Worm (Caenorhabditis elegans) whole organism, late embryonic: ENCODE results near the gene K09C6.9.

Experiments
- ceh-2 ChIP-seq: sonication (generic microtip); optimal IDR thresholded peaks from 2 replicates; lab custom pipeline; 2016; ENCODE audit warnings: missing genotype, missing genetic modification characterization, missing compliant biosample characterization
- ceh-24 ChIP-seq: sonication (generic microtip); optimal IDR thresholded peaks from 2 replicates; lab custom pipeline; 2016; ENCODE audit warnings: mild to moderate bottlenecking, missing genetic modification characterization, missing compliant biosample characterization
- ceh-31 ChIP-seq: sonication (generic microtip); optimal IDR thresholded peaks from 2 replicates; lab custom pipeline; 2016; ENCODE audit warnings: missing genetic modification characterization, missing compliant biosample characterization
- ets-4 ChIP-seq: sonication (generic microtip); optimal IDR thresholded peaks from 2 replicates; lab custom pipeline; 2016; ENCODE audit warnings: missing genetic modification characterization, missing compliant biosample characterization
- npax-4 ChIP-seq: sonication (generic microtip); optimal IDR thresholded peaks from 2 replicates; lab custom pipeline; 2016; ENCODE audit warnings: missing genetic modification characterization, missing compliant biosample characterization
- pha-2 ChIP-seq: sonication (generic microtip); optimal IDR thresholded peaks from 2 replicates; lab custom pipeline; 2017; ENCODE audit warnings: mild to moderate bottlenecking, missing genetic modification characterization, missing compliant biosample characterization
- syd-9 ChIP-seq: sonication (generic microtip); optimal IDR thresholded peaks from 2 replicates; lab custom pipeline; 2016; ENCODE audit warnings: mild to moderate bottlenecking, missing genetic modification characterization, moderate library complexity, missing compliant biosample characterization
- unc-55 ChIP-seq: sonication (generic microtip); optimal IDR thresholded peaks from 2 replicates; lab custom pipeline; 2017; ENCODE audit warnings: missing biosample characterization, missing genetic modification reagents, missing genetic modification characterization
- ztf-16 ChIP-seq: sonication (generic microtip); optimal IDR thresholded peaks from 2 replicates; lab custom pipeline; 2017; ENCODE audit warnings: missing genetic modification characterization, missing compliant biosample characterization

K09C6.9 gene

ce11 chrV:804485-804884 is 50.4 kb downstream of the K09C6.9 start, which contains the start of gene nhr-270:
Gene nhr-270 (minus strand): TSS chrV:804741.
- TF ChIP-seq npax-4 (tag; lab: Kevin White, UChicago): no peak

ce11 chrV:803472-803871 is 51.4 kb downstream of the K09C6.9 start:
- TF ChIP-seq pha-2 (tag; lab: Kevin White, UChicago) (no peak), ceh-2 (tag; lab: Kevin White, UChicago) (no peak), ets-4 (tag; lab: Kevin White, UChicago) (no peak), unc-55 (no peak), syd-9 (tag; lab: Kevin White, UChicago) (no peak), ceh-31 (tag; lab: Kevin White, UChicago) (no peak), ztf-16 (tag; lab: Kevin White, UChicago) (no peak), ceh-24 (no peak)
